Worm (Caenorhabditis elegans) whole organism, young adult: Measurements from ENCODE around the gene dhs-8.

Source experiments
- ceh-27 ChIP-seq: fragments of 200-800 bp; sonication (Bioruptor generic); optimal IDR thresholded peaks from 2 replicates; lab custom pipeline; 2018; ENCODE audit warnings: mild to moderate bottlenecking, missing genetic modification characterization, moderate library complexity, missing compliant biosample characterization
- madf-10 ChIP-seq: sonication (generic microtip); optimal IDR thresholded peaks from 2 replicates; lab custom pipeline; 2016; ENCODE audit warnings: mild to moderate bottlenecking, missing genetic modification characterization, missing compliant biosample characterization
- tbx-9 ChIP-seq: sonication (generic microtip); optimal IDR thresholded peaks from 2 replicates; lab custom pipeline; 2016; ENCODE audit warnings: borderline replicate concordance, missing genetic modification characterization, inconsistent platforms, missing compliant biosample characterization

DNA sequence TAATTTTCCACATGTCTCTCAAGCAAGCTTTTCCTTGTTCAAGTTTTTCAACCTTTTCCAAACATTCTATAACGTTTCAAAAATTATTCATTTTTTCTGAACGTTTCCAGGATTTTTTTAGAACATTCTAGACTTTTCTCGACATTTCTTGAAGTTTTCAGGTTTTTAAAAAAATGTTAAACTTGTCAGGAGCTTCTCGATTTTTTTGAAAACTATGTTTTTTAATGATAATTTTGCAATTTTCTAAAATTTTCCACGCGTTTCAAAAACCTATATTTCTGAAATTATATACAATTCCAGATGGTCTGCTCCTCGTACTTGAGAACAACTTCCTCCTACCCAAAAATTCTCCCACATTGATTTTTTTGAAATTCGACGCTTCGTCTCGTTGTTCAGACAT, 42.5 kb upstream of the dhs-8 start, which contains the start of gene dmsr-6:
- TF ChIP-seq madf-10: no peak
- no peak for TF ChIP-seq tbx-9 (tag; lab: Kevin White, UChicago)
- no peak for TF ChIP-seq ceh-27 (GFP tag; lab: Kevin White, UChicago)
